Fruit fly (Drosophila melanogaster) whole organism, wandering third instar larva: ENCODE measurements around the gene CG5355.
A peak's percentile ranks its signal among the peaks of the same experiment; 100 is the strongest.

ENCODE experiments used
- Abd-B ChIP-seq: fragments of >200 bp; optimal IDR thresholded peaks from 2 replicates; lab custom pipeline; 2017; ENCODE audit warnings: missing biosample characterization, missing genetic modification characterization
- CG32264 ChIP-seq: fragments of 200-800 bp; sonication (Bioruptor generic); optimal IDR thresholded peaks from 2 replicates; lab custom pipeline; 2016; ENCODE audit warnings: missing biosample characterization, missing genetic modification characterization
- CG9705 ChIP-seq: fragments of 200-800 bp; sonication (Bioruptor generic); optimal IDR thresholded peaks from 2 replicates; lab custom pipeline; 2018; ENCODE audit warnings: missing biosample characterization, mild to moderate bottlenecking, missing genetic modification characterization
- CrebA ChIP-seq: fragments of 200-800 bp; sonication (Bioruptor generic); optimal IDR thresholded peaks from 2 replicates; lab custom pipeline; 2016; ENCODE audit warnings: missing biosample characterization, mild to moderate bottlenecking, missing genetic modification characterization, borderline replicate concordance
- Dfd ChIP-seq: fragments of >200 bp; optimal IDR thresholded peaks from 2 replicates; lab custom pipeline; 2017; ENCODE audit warnings: missing biosample characterization, missing genetic modification characterization
- Dif ChIP-seq: fragments of 200-275, 200-300 bp; sonication (Bioruptor generic); optimal IDR thresholded peaks from 2 replicates; lab custom pipeline; 2018; ENCODE audit warnings: missing biosample characterization, missing genetic modification characterization; ENCODE audit not compliant: partially characterized antibody
- HLH106 ChIP-seq: fragments of 200-800 bp; optimal IDR thresholded peaks from 3 replicates; lab custom pipeline; 2019; ENCODE audit warnings: missing biosample characterization, mild to moderate bottlenecking, missing genetic modification characterization, moderate library complexity
- Hnf4 ChIP-seq: fragments of 200-800 bp; sonication (Bioruptor generic); optimal IDR thresholded peaks from 2 replicates; lab custom pipeline; 2016; ENCODE audit warnings: missing biosample characterization, mild to moderate bottlenecking, missing genetic modification characterization
- Hr78 ChIP-seq: fragments of >200 bp; optimal IDR thresholded peaks from 2 replicates; lab custom pipeline; 2017; ENCODE audit warnings: missing biosample characterization, missing genetic modification characterization
- Hr83 ChIP-seq: fragments of 200-300 bp; sonication (Bioruptor generic); optimal IDR thresholded peaks from 2 replicates; lab custom pipeline; 2016; ENCODE audit warnings: missing biosample characterization, mild to moderate bottlenecking, missing genetic modification characterization, moderate library complexity; ENCODE audit not compliant: poor library complexity, severe bottlenecking
- Mio ChIP-seq: sonication (Bioruptor generic); optimal IDR thresholded peaks from 2 replicates; lab custom pipeline; 2016; ENCODE audit warnings: missing biosample characterization, missing genetic modification characterization
- Myc ChIP-seq: fragments of >200 bp; optimal IDR thresholded peaks from 2 replicates; lab custom pipeline; 2017
- N ChIP-seq: fragments of >200 bp; optimal IDR thresholded peaks from 2 replicates; lab custom pipeline; 2018; ENCODE audit warnings: missing biosample characterization, missing external identifiers, missing genetic modification characterization
- OdsH ChIP-seq: fragments of 200-800 bp; sonication (Bioruptor generic); optimal IDR thresholded peaks from 2 replicates; lab custom pipeline; 2016; ENCODE audit warnings: missing biosample characterization, mild to moderate bottlenecking, missing genetic modification characterization
- Rel ChIP-seq, 2 experiments: fragments of 200-800 bp; sonication (Bioruptor generic) in 1 of 2; optimal IDR thresholded peaks; 2 replicates in 1 of 2; 3 replicates in 1 of 2; lab custom pipeline; 2016 to 2019; ENCODE audit warnings: mild to moderate bottlenecking in 2 of 2, missing biosample characterization in 2 of 2, missing genetic modification characterization in 2 of 2, moderate library complexity in 1 of 2
- Sp1 ChIP-seq: fragments of 200-800 bp; sonication (Bioruptor generic); optimal IDR thresholded peaks from 3 replicates; lab custom pipeline; 2019; ENCODE audit warnings: missing biosample characterization, mild to moderate bottlenecking, missing genetic modification characterization, moderate library complexity
- Vsx2 ChIP-seq: fragments of 200-300, 225-300 bp; sonication (Bioruptor generic); optimal IDR thresholded peaks from 2 replicates; lab custom pipeline; 2018; ENCODE audit warnings: missing biosample characterization, missing genetic modification characterization; ENCODE audit not compliant: partially characterized antibody
- brk ChIP-seq: fragments of 200-800 bp; sonication (Bioruptor generic); optimal IDR thresholded peaks from 2 replicates; lab custom pipeline; 2016; ENCODE audit warnings: missing biosample characterization, mild to moderate bottlenecking, missing genetic modification characterization
- dl ChIP-seq, 2 experiments: fragments of 175-275, 200-275 bp in 1 of 2; fragments of 200-275 bp in 1 of 2; sonication (Bioruptor generic); optimal IDR thresholded peaks; lab custom pipeline; 2018; ENCODE audit warnings: mild to moderate bottlenecking in 2 of 2, missing biosample characterization in 2 of 2, missing genetic modification characterization in 2 of 2, moderate library complexity in 2 of 2; ENCODE audit not compliant: partially characterized antibody in 2 of 2, insufficient read depth in 1 of 2
- dmrt93B ChIP-seq: fragments of 200-800 bp; sonication (Bioruptor generic); optimal IDR thresholded peaks from 2 replicates; lab custom pipeline; 2018; ENCODE audit warnings: missing biosample characterization, mild to moderate bottlenecking, missing genetic modification characterization
- ey ChIP-seq: fragments of 200-800 bp; sonication (Bioruptor generic); optimal IDR thresholded peaks from 2 replicates; lab custom pipeline; 2016; ENCODE audit warnings: missing biosample characterization, missing genetic modification characterization
- fru ChIP-seq: fragments of 200-800 bp; sonication (Bioruptor generic); optimal IDR thresholded peaks from 3 replicates; lab custom pipeline; 2016; ENCODE audit warnings: missing biosample characterization, mild to moderate bottlenecking, missing genetic modification characterization
- h ChIP-seq: fragments of 200-800 bp; sonication (Bioruptor generic); optimal IDR thresholded peaks from 3 replicates; lab custom pipeline; 2016; ENCODE audit warnings: missing biosample characterization, mild to moderate bottlenecking, missing genetic modification characterization
- jim ChIP-seq: fragments of 175-275, 200-325 bp; sonication (Bioruptor generic); optimal IDR thresholded peaks from 2 replicates; lab custom pipeline; 2016; ENCODE audit warnings: missing biosample characterization, mild to moderate bottlenecking, missing genetic modification characterization
- lola ChIP-seq: fragments of >200 bp; optimal IDR thresholded peaks from 2 replicates; lab custom pipeline; 2017; ENCODE audit warnings: missing biosample characterization, missing genetic modification characterization
- pan ChIP-seq: fragments of >200 bp; optimal IDR thresholded peaks from 2 replicates; lab custom pipeline; 2017
- psq ChIP-seq: fragments of 200-800 bp; sonication (Bioruptor generic); optimal IDR thresholded peaks from 3 replicates; lab custom pipeline; 2017; ENCODE audit warnings: missing biosample characterization, mild to moderate bottlenecking, missing genetic modification characterization, moderate library complexity
- rgr ChIP-seq: fragments of 200-800 bp; sonication (Bioruptor generic); optimal IDR thresholded peaks from 3 replicates; lab custom pipeline; 2016; ENCODE audit warnings: missing biosample characterization, mild to moderate bottlenecking, missing genetic modification characterization
- sage ChIP-seq: fragments of 200-800 bp; sonication (Bioruptor generic); optimal IDR thresholded peaks from 2 replicates; lab custom pipeline; 2016; ENCODE audit warnings: missing biosample characterization, mild to moderate bottlenecking, missing genetic modification characterization
- sv ChIP-seq: fragments of 200-800 bp; sonication (Bioruptor generic); optimal IDR thresholded peaks from 3 replicates; lab custom pipeline; 2016; ENCODE audit warnings: missing biosample characterization, missing genetic modification characterization
- tai ChIP-seq: sonication (Bioruptor generic); optimal IDR thresholded peaks from 2 replicates; lab custom pipeline; 2016; ENCODE audit warnings: missing biosample characterization, missing genetic modification characterization
- woc ChIP-seq: sonication (Bioruptor generic); optimal IDR thresholded peaks from 2 replicates; lab custom pipeline; 2016; ENCODE audit warnings: missing biosample characterization, mild to moderate bottlenecking, missing genetic modification characterization

Gene CG5355

dm6 chr2L:10413251-10414127, at the start of gene CG5355, which contains the start of gene Klp31E:
Gene CG5355, minus strand, starts transcription at chr2L:10413463.
Gene Klp31E, plus strand, starts transcription at chr2L:10414017.
- peak; percentile 44 for TF ChIP-seq CG9705 (GFP tag; lab: Kevin White, UChicago)
- peak; percentile 28 for TF ChIP-seq CG32264 (GFP tag; lab: Kevin White, UChicago)
- peak; percentile 63 for TF ChIP-seq psq
- peak; percentile 5 for TF ChIP-seq OdsH (GFP tag; lab: Kevin White, UChicago)
- peak; percentile 21 for TF ChIP-seq Hnf4 (GFP tag; lab: Kevin White, UChicago)
- peak; percentile 49 for TF ChIP-seq Hr83
- TF ChIP-seq Sp1 = peak; percentile 61
- peak; percentile 41 for TF ChIP-seq ey
- peak; percentile 5 for TF ChIP-seq tai (GFP tag; lab: Kevin White, UChicago)
- no peak for TF ChIP-seq rgr (GFP tag; lab: Kevin White, UChicago)
- TF ChIP-seq jim (GFP tag; lab: Kevin White, UChicago) = no peak
- no peak for TF ChIP-seq Mio (GFP tag; lab: Kevin White, UChicago)
- peak; percentile 75 for TF ChIP-seq HLH106 (tag; lab: Kevin White, UChicago)
- peak; percentile 53 for TF ChIP-seq woc (GFP tag; lab: Kevin White, UChicago)

- TF ChIP-seq sage (no peak), CG9705 (GFP tag; lab: Kevin White, UChicago) (no peak), Myc (lab: Kevin White, UChicago) (no peak), woc (GFP tag; lab: Kevin White, UChicago) (no peak), OdsH (GFP tag; lab: Kevin White, UChicago) (no peak), brk (GFP tag; lab: Kevin White, UChicago) (no peak), N (no peak), sv (GFP tag; lab: Kevin White, UChicago) (no peak), dl (GFP tag; optimal IDR thresholded peaks at IDR 0.05; lab: Kevin White, UChicago; ENCODE audit: insufficient read depth in 1 of 2, partially characterized antibody in 2 of 2) (no peak), Hr78 (no peak), CrebA (GFP tag; lab: Kevin White, UChicago) (no peak), Dif (GFP tag; lab: Kevin White, UChicago) (no peak), fru (GFP tag; lab: Kevin White, UChicago) (no peak), Abd-B (GFP tag; lab: Kevin White, UChicago) (no peak), Rel (GFP tag; optimal IDR thresholded peaks at IDR 0.05; lab: Kevin White, UChicago) (no peak), Rel (tag; optimal IDR thresholded peaks at IDR 0.05; lab: Kevin White, UChicago) (no peak), Vsx2 (no peak), HLH106 (tag; lab: Kevin White, UChicago) (no peak), pan (lab: Kevin White, UChicago) (no peak)
Observed at dm6 chr2L:10458979-10459378, 45.7 kb upstream of the CG5355 start.

- TF ChIP-seq Dif (GFP tag; lab: Kevin White, UChicago) (peak; percentile 60), Hnf4 (GFP tag; lab: Kevin White, UChicago) (no peak)
Observed at dm6 chr2L:10457191-10457899, 44.1 kb upstream of the CG5355 start, which contains the start of the genes LManI and LManII. Gene LManI, minus strand, starts transcription at chr2L:10457241. Gene LManII, plus strand, starts transcription at chr2L:10457658.

- TF ChIP-seq Dfd = no peak
- no peak for TF ChIP-seq woc (GFP tag; lab: Kevin White, UChicago)
- TF ChIP-seq Rel (GFP tag; optimal IDR thresholded peaks at IDR 0.05; lab: Kevin White, UChicago) = no peak
- no peak for TF ChIP-seq Rel (tag; optimal IDR thresholded peaks at IDR 0.05; lab: Kevin White, UChicago)
- no peak for TF ChIP-seq CrebA (GFP tag; lab: Kevin White, UChicago)
- TF ChIP-seq h (GFP tag; lab: Kevin White, UChicago) = no peak
- no peak for TF ChIP-seq dmrt93B
- no peak for TF ChIP-seq CG32264 (GFP tag; lab: Kevin White, UChicago)
- TF ChIP-seq sv (GFP tag; lab: Kevin White, UChicago) = no peak
- no peak for TF ChIP-seq lola (GFP tag; lab: Kevin White, UChicago)
- no peak for TF ChIP-seq jim (GFP tag; lab: Kevin White, UChicago)
- TF ChIP-seq N = no peak
- no peak for TF ChIP-seq ey
- no peak for TF ChIP-seq tai (GFP tag; lab: Kevin White, UChicago)
- no peak for TF ChIP-seq Vsx2
- TF ChIP-seq Mio (GFP tag; lab: Kevin White, UChicago) = no peak
Observed at dm6 chr2L:10455944-10456520, 42.8 kb upstream of the CG5355 start.
